Fruit fly (Drosophila melanogaster) whole organism, embryonic: Measurements from ENCODE around the gene cu.

Experiments
- ATbp ChIP-seq: fragments of 200-800 bp; sonication (Bioruptor generic); optimal IDR thresholded peaks from 2 replicates; lab custom pipeline; 2017; ENCODE audit warnings: missing biosample characterization, mild to moderate bottlenecking, missing genetic modification characterization, missing genetic modification reagents
- Asciz ChIP-seq: fragments of 200-800 bp; sonication (Bioruptor generic); optimal IDR thresholded peaks from 2 replicates; lab custom pipeline; 2017; ENCODE audit warnings: missing biosample characterization, mild to moderate bottlenecking, missing genetic modification characterization, missing genetic modification reagents
- BtbVII ChIP-seq: fragments of 200-800 bp; sonication (Bioruptor generic); optimal IDR thresholded peaks from 3 replicates; lab custom pipeline; 2017; ENCODE audit warnings: missing biosample characterization, mild to moderate bottlenecking, missing genetic modification characterization
- Bteb2 ChIP-seq: fragments of 200-800 bp; sonication (Bioruptor generic); optimal IDR thresholded peaks from 2 replicates; lab custom pipeline; 2016; ENCODE audit warnings: missing biosample characterization, missing genetic modification characterization
- CG1024 ChIP-seq: fragments of 200-800 bp; sonication (Bioruptor generic); IDR thresholded peaks from 2 replicates; pipeline ENCODE4 v1.3.6; 2022; ENCODE audit warnings: missing biosample characterization, missing genetic modification characterization
- CG10267 ChIP-seq: fragments of 200-800 bp; sonication (Bioruptor generic); optimal IDR thresholded peaks from 2 replicates; lab custom pipeline; 2018; ENCODE audit warnings: missing biosample characterization, mild to moderate bottlenecking, missing genetic modification characterization, moderate library complexity
- CG10565 ChIP-seq: fragments of 200-800 bp; sonication (Bioruptor generic); optimal IDR thresholded peaks from 3 replicates; lab custom pipeline; 2016; ENCODE audit warnings: missing biosample characterization, mild to moderate bottlenecking, missing genetic modification characterization
- CG11560 ChIP-seq: fragments of 200-800 bp; sonication (Bioruptor generic); IDR thresholded peaks from 3 replicates; pipeline ENCODE4 v1.3.6; 2022; ENCODE audit warnings: missing biosample characterization, missing genetic modification characterization
- CG14014 ChIP-seq: fragments of 200-800 bp; sonication (Bioruptor generic); IDR thresholded peaks from 2 replicates; pipeline ENCODE4 v1.3.6; 2022; ENCODE audit warnings: missing biosample characterization, missing genetic modification characterization
- CG14860 ChIP-seq: fragments of 200-800 bp; sonication (Bioruptor generic); IDR thresholded peaks from 3 replicates; pipeline ENCODE4 v1.3.6; 2022; ENCODE audit warnings: missing biosample characterization, missing genetic modification characterization; ENCODE audit not compliant: partially characterized antibody
- CG16813 ChIP-seq: fragments of 200-800 bp; sonication (Bioruptor generic); IDR thresholded peaks from 3 replicates; pipeline ENCODE4 v1.3.6; 2022; ENCODE audit warnings: missing biosample characterization, missing genetic modification characterization; ENCODE audit not compliant: partially characterized antibody
- CG17612 ChIP-seq: fragments of 200-800 bp; sonication (Bioruptor generic); IDR thresholded peaks from 2 replicates; pipeline ENCODE4 v1.3.6; 2022; ENCODE audit warnings: missing biosample characterization, missing genetic modification characterization
- CG2116 ChIP-seq: fragments of 200-800 bp; sonication (Bioruptor generic); optimal IDR thresholded peaks from 3 replicates; lab custom pipeline; 2018; ENCODE audit warnings: missing biosample characterization, mild to moderate bottlenecking, missing genetic modification characterization
- CG2202 ChIP-seq: fragments of 200-800 bp; sonication (Bioruptor generic); optimal IDR thresholded peaks from 2 replicates; lab custom pipeline; 2018; ENCODE audit warnings: missing biosample characterization, mild to moderate bottlenecking, missing genetic modification characterization
- CG3847 ChIP-seq: fragments of 200-800 bp; sonication (Bioruptor generic); IDR thresholded peaks from 2 replicates; pipeline ENCODE4 v1.3.6; 2022; ENCODE audit warnings: missing biosample characterization, missing genetic modification characterization
- CG4820 ChIP-seq: fragments of 200-800 bp; sonication (Bioruptor generic); optimal IDR thresholded peaks from 3 replicates; lab custom pipeline; 2016; ENCODE audit warnings: missing biosample characterization, missing genetic modification characterization
- CG6813 ChIP-seq: fragments of 200-800 bp; sonication (Bioruptor generic); optimal IDR thresholded peaks from 2 replicates; lab custom pipeline; 2017; ENCODE audit warnings: missing biosample characterization, missing genetic modification characterization, mild to moderate bottlenecking, moderate library complexity, missing genetic modification reagents
- CG7963 ChIP-seq: fragments of 200-800 bp; sonication (Bioruptor generic); IDR thresholded peaks from 3 replicates; pipeline ENCODE4 v1.3.6; 2022; ENCODE audit warnings: missing biosample characterization, missing genetic modification characterization; ENCODE audit not compliant: partially characterized antibody
- Chrac-16 ChIP-seq: fragments of 200-800 bp; sonication (Bioruptor generic); optimal IDR thresholded peaks from 3 replicates; lab custom pipeline; 2016; ENCODE audit warnings: missing biosample characterization, missing genetic modification characterization
- CrebB ChIP-seq: fragments of 200-800 bp; sonication (Bioruptor generic); optimal IDR thresholded peaks from 3 replicates; lab custom pipeline; 2018; ENCODE audit warnings: missing biosample characterization, mild to moderate bottlenecking, missing genetic modification characterization
- Dad ChIP-seq: fragments of 200-800 bp; sonication (Bioruptor generic); optimal IDR thresholded peaks from 3 replicates; lab custom pipeline; 2016; ENCODE audit warnings: missing biosample characterization, missing genetic modification characterization
- Ets65A ChIP-seq: fragments of 200-800 bp; sonication (Bioruptor generic); peaks from one replicate; lab custom pipeline; 2016; ENCODE audit warnings: missing biosample characterization, missing genetic modification characterization
- Fer1 ChIP-seq: fragments of 200-800 bp; sonication (Bioruptor generic); optimal IDR thresholded peaks from 2 replicates; lab custom pipeline; 2017; ENCODE audit warnings: missing biosample characterization, mild to moderate bottlenecking, missing genetic modification characterization
- HLH54F ChIP-seq: fragments of 200-800 bp; sonication (Bioruptor generic); optimal IDR thresholded peaks from 3 replicates; lab custom pipeline; 2016; ENCODE audit warnings: missing biosample characterization, missing genetic modification characterization
- HmgD ChIP-seq: fragments of 200-800 bp; sonication (Bioruptor generic); optimal IDR thresholded peaks from 3 replicates; lab custom pipeline; 2016; ENCODE audit warnings: missing biosample characterization, missing genetic modification characterization
- Hr39 ChIP-seq: fragments of >200 bp; optimal IDR thresholded peaks from 2 replicates; lab custom pipeline; 2017
- Max ChIP-seq: fragments of 200-800 bp; sonication (Bioruptor generic); optimal IDR thresholded peaks from 2 replicates; lab custom pipeline; 2016; ENCODE audit warnings: missing biosample characterization, mild to moderate bottlenecking, missing genetic modification characterization
- Scr ChIP-seq: fragments of 200-800 bp; sonication (Bioruptor generic); IDR thresholded peaks from 2 replicates; pipeline ENCODE4 v1.3.6; 2022; ENCODE audit warnings: missing biosample characterization, missing genetic modification characterization; ENCODE audit not compliant: partially characterized antibody
- Side ChIP-seq: fragments of 200-800 bp; sonication (Bioruptor generic); optimal IDR thresholded peaks from 2 replicates; lab custom pipeline; 2016; ENCODE audit warnings: missing biosample characterization, missing genetic modification characterization
- Spps ChIP-seq: fragments of 200-800 bp; sonication (Bioruptor generic); optimal IDR thresholded peaks from 2 replicates; lab custom pipeline; 2018; ENCODE audit warnings: missing biosample characterization, mild to moderate bottlenecking, missing genetic modification characterization
- Ssrp ChIP-seq: fragments of 200-800 bp; sonication (Bioruptor generic); optimal IDR thresholded peaks from 2 replicates; lab custom pipeline; 2018; ENCODE audit warnings: missing biosample characterization, mild to moderate bottlenecking, missing genetic modification characterization, moderate library complexity
- al ChIP-seq: fragments of 200-800 bp; sonication (Bioruptor generic); IDR thresholded peaks from 2 replicates; pipeline ENCODE4 v1.3.6; 2022; ENCODE audit warnings: missing biosample characterization, missing genetic modification characterization
- amos ChIP-seq: fragments of 200-800 bp; sonication (Bioruptor generic); IDR thresholded peaks from 2 replicates; pipeline ENCODE4 v1.3.6; 2022; ENCODE audit warnings: missing biosample characterization, missing genetic modification characterization; ENCODE audit not compliant: partially characterized antibody
- bab2 ChIP-seq: fragments of 200-800 bp; sonication (Bioruptor generic); optimal IDR thresholded peaks from 2 replicates; lab custom pipeline; 2016; ENCODE audit warnings: missing biosample characterization, missing genetic modification characterization
- bsh ChIP-seq, 2 experiments: fragments of 200-800 bp; sonication (Bioruptor generic); optimal IDR thresholded peaks; 2 replicates each; lab custom pipeline; 2017 to 2018; ENCODE audit warnings: mild to moderate bottlenecking in 2 of 2, missing biosample characterization in 2 of 2, missing genetic modification characterization in 2 of 2, moderate library complexity in 1 of 2
- crc ChIP-seq: fragments of 200-800 bp; sonication (Bioruptor generic); optimal IDR thresholded peaks from 2 replicates; lab custom pipeline; 2016; ENCODE audit warnings: missing biosample characterization, missing genetic modification characterization
- dmrt11E ChIP-seq: fragments of 200-800 bp; sonication (Bioruptor generic); optimal IDR thresholded peaks from 3 replicates; lab custom pipeline; 2018; ENCODE audit warnings: missing biosample characterization, mild to moderate bottlenecking, missing genetic modification characterization, moderate library complexity
- dpn ChIP-seq, 2 experiments: fragments of 200-800 bp; sonication (Bioruptor generic); optimal IDR thresholded peaks; 3 replicates each; lab custom pipeline; 2016; ENCODE audit warnings: missing biosample characterization in 2 of 2, missing genetic modification characterization in 2 of 2
- eve ChIP-seq, 2 experiments: fragments of >200 bp; optimal IDR thresholded peaks; 2 replicates each; lab custom pipeline; 2017; ENCODE audit warnings: missing biosample characterization in 2 of 2, missing genetic modification characterization in 2 of 2
- her ChIP-seq: fragments of 200-800 bp; sonication (Bioruptor generic); optimal IDR thresholded peaks from 2 replicates; lab custom pipeline; 2016; ENCODE audit warnings: missing biosample characterization, missing genetic modification characterization
- hth ChIP-seq: fragments of >200 bp; optimal IDR thresholded peaks from 2 replicates; lab custom pipeline; 2017; ENCODE audit warnings: inconsistent platforms
- knrl ChIP-seq: fragments of 200-800 bp; sonication (Bioruptor generic); IDR thresholded peaks from 3 replicates; pipeline ENCODE4 v1.3.6; 2022; ENCODE audit warnings: missing biosample characterization, missing genetic modification characterization; ENCODE audit not compliant: partially characterized antibody
- maf-S ChIP-seq: fragments of 200-800 bp; sonication (Bioruptor generic); optimal IDR thresholded peaks from 2 replicates; lab custom pipeline; 2016; ENCODE audit warnings: missing biosample characterization, missing genetic modification characterization
- mirr ChIP-seq: fragments of 200-800 bp; sonication (Bioruptor generic); optimal IDR thresholded peaks from 3 replicates; lab custom pipeline; 2018; ENCODE audit warnings: missing biosample characterization, mild to moderate bottlenecking, missing genetic modification characterization
- repo ChIP-seq: fragments of 200-800 bp; sonication (Bioruptor generic); optimal IDR thresholded peaks from 2 replicates; lab custom pipeline; 2016; ENCODE audit warnings: missing biosample characterization, missing genetic modification characterization
- shn ChIP-seq: fragments of 200-800 bp; sonication (Bioruptor generic); optimal IDR thresholded peaks from 3 replicates; lab custom pipeline; 2016; ENCODE audit warnings: missing biosample characterization, missing genetic modification characterization
- tgo ChIP-seq: fragments of 200-800 bp; sonication (Bioruptor generic); IDR thresholded peaks from 3 replicates; pipeline ENCODE4 v1.3.6; 2022; ENCODE audit warnings: missing biosample characterization, missing genetic modification characterization
- tin ChIP-seq: fragments of 200-800 bp; sonication (Bioruptor generic); optimal IDR thresholded peaks from 3 replicates; lab custom pipeline; 2016; ENCODE audit warnings: missing biosample characterization, missing genetic modification characterization
- twi ChIP-seq: fragments of 200-800 bp; optimal IDR thresholded peaks from 2 replicates; lab custom pipeline; 2019; ENCODE audit warnings: missing biosample characterization, mild to moderate bottlenecking, missing genetic modification characterization, moderate library complexity
- usp ChIP-seq: fragments of >200 bp; optimal IDR thresholded peaks from 2 replicates; lab custom pipeline; 2017; ENCODE audit warnings: missing biosample characterization, missing genetic modification characterization

Gene cu

DNA sequence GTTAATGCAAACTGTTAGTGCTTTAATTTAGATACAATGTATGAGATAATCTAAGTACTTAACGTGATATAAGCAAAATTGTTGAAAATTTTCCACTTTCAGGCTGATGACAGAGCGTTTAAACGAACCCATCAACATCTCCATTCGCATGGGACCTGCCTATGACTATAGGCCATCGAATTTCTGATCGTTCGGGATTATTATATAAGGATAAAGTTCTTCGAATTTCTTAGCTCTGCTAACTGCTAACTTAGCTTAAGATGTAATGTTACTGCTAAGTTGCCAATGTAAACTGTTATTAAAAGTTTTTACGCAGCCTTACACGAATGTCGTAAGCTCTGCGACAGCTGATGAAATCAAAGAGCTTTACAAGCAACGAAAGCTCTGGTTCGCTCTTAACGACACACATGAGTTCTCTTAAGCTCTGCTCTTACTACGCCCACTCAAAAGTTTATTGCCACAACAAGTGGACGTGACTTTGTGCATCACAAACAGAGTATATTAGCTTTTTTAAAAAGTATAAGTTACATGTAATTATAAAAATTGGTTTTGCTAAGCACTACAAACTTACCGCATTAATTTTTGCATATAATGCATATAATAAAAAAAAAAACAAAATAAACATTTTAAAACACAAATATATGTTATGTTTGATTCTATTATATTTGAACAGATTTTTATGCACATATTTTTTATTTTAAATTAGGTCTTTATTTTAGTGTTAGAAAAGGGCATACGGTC is 574 bp upstream of the cu start (continued):
- peak; percentile 65 for TF ChIP-seq crc (GFP tag; lab: Kevin White, UChicago)
- peak; percentile 96 to 97 for TF ChIP-seq dpn (GFP tag; optimal IDR thresholded peaks at IDR 0.05; lab: Kevin White, UChicago)
- TF ChIP-seq CG2116 (GFP tag; lab: Kevin White, UChicago): peak; percentile 79
- TF ChIP-seq CG7963: no peak
- no peak for TF ChIP-seq hth
- TF ChIP-seq Dad (GFP tag; lab: Kevin White, UChicago): peak; percentile 95
- peak; percentile 98 for TF ChIP-seq CG3847
- TF ChIP-seq tgo (GFP tag; lab: Robert Waterston, UW): peak; percentile 99
- no peak; the same call in 1 of the 2 replicates for TF ChIP-seq amos (GFP tag; lab: Robert Waterston, UW)
- peak; percentile 77 for TF ChIP-seq CG10565 (GFP tag; lab: Kevin White, UChicago)
- TF ChIP-seq tin: peak; percentile 97
- peak; percentile 93 for TF ChIP-seq CG11560 (tag; lab: Robert Waterston, UW)
- peak; percentile 56 for TF ChIP-seq HmgD (GFP tag; lab: Kevin White, UChicago)
- peak; percentile 97 for TF ChIP-seq Max (GFP tag; lab: Kevin White, UChicago)
- TF ChIP-seq CG17612 (GFP tag; lab: Robert Waterston, UW): peak; percentile 95
- no peak for TF ChIP-seq usp
- peak; percentile 81 for TF ChIP-seq Bteb2 (GFP tag; lab: Kevin White, UChicago)
- peak in 1 of 2 experiments; percentile 99 for TF ChIP-seq eve (GFP tag; optimal IDR thresholded peaks at IDR 0.05; lab: Kevin White, UChicago)
- TF ChIP-seq Ssrp (tag; lab: Kevin White, UChicago): peak; percentile 100
- peak in 1 of 2 experiments; percentile 98 for TF ChIP-seq bsh (GFP tag; optimal IDR thresholded peaks at IDR 0.05; lab: Kevin White, UChicago)
- peak; percentile 99 for TF ChIP-seq Fer1 (GFP tag; lab: Kevin White, UChicago)
- TF ChIP-seq dmrt11E (tag; lab: Kevin White, UChicago): peak; percentile 90
- peak; percentile 98 for TF ChIP-seq BtbVII (GFP tag; lab: Kevin White, UChicago)
- peak; percentile 68 for TF ChIP-seq mirr
- peak; percentile 88 for TF ChIP-seq CG1024 (GFP tag; lab: Robert Waterston, UW)
- peak; percentile 97 for TF ChIP-seq ATbp
- peak; percentile 98 for TF ChIP-seq CG14014 (GFP tag; lab: Robert Waterston, UW)
- TF ChIP-seq CG6813: peak; percentile 97
- TF ChIP-seq CG2202 (tag; lab: Kevin White, UChicago): peak; percentile 92
- peak; percentile 18 for TF ChIP-seq her (GFP tag; lab: Kevin White, UChicago)
- TF ChIP-seq CrebB (tag; lab: Kevin White, UChicago): peak; percentile 95
- no peak for TF ChIP-seq CG14860 (GFP tag; lab: Robert Waterston, UW)
- TF ChIP-seq bab2 (GFP tag; lab: Kevin White, UChicago): peak; percentile 98
- TF ChIP-seq Asciz (GFP tag; lab: Kevin White, UChicago): peak; percentile 99
- peak; percentile 81 for TF ChIP-seq maf-S (GFP tag; lab: Kevin White, UChicago)
- TF ChIP-seq CG4820: peak; percentile 97
- peak; percentile 96 for TF ChIP-seq CG10267 (tag; lab: Kevin White, UChicago)
- TF ChIP-seq al (GFP tag; lab: Robert Waterston, UW): peak; percentile 99
- no peak for TF ChIP-seq CG16813
- TF ChIP-seq twi: peak; percentile 88
- TF ChIP-seq Scr (GFP tag; lab: Robert Waterston, UW): no peak
- TF ChIP-seq Chrac-16: peak; percentile 92
- TF ChIP-seq Side: peak; percentile 59
- TF ChIP-seq HLH54F (GFP tag; lab: Kevin White, UChicago): peak; percentile 92
- peak; percentile 94 for TF ChIP-seq Spps (tag; lab: Kevin White, UChicago)
- no peak for TF ChIP-seq Hr39 (lab: Kevin White, UChicago)
- peak; percentile 82 for TF ChIP-seq shn (GFP tag; lab: Kevin White, UChicago)
- peak; percentile 99 for TF ChIP-seq Ets65A (GFP tag; lab: Kevin White, UChicago)
- peak; percentile 65 for TF ChIP-seq repo
- TF ChIP-seq knrl (GFP tag; lab: Robert Waterston, UW): no peak
